Worm (Caenorhabditis elegans) whole organism, mixed stage, embryonic: Measurements from ENCODE around the gene hex-3.

ENCODE experiments used
- M03D4.4 ChIP-seq: sonication (generic microtip); optimal IDR thresholded peaks from 2 replicates; lab custom pipeline; 2017; ENCODE audit warnings: mild to moderate bottlenecking, missing genetic modification characterization, missing compliant biosample characterization
- bed-3 ChIP-seq: fragments of 200-800 bp; sonication (Bioruptor generic); optimal IDR thresholded peaks from 3 replicates; lab custom pipeline; 2018; ENCODE audit warnings: mild to moderate bottlenecking, missing genetic modification characterization, moderate library complexity, missing compliant biosample characterization
- ceh-39 ChIP-seq: fragments of 150-350 bp; optimal IDR thresholded peaks from 2 replicates; lab custom pipeline; 2014; ENCODE audit warnings: missing biosample characterization, missing genetic modification characterization
- ceh-43 ChIP-seq: fragments of 200-800 bp; sonication (Bioruptor generic); optimal IDR thresholded peaks from 2 replicates; lab custom pipeline; 2018; ENCODE audit warnings: mild to moderate bottlenecking, missing genetic modification characterization, moderate library complexity, missing compliant biosample characterization
- ceh-83 ChIP-seq: fragments of 200-800 bp; sonication (Bioruptor generic); optimal IDR thresholded peaks from 2 replicates; lab custom pipeline; 2018; ENCODE audit warnings: mild to moderate bottlenecking, missing genetic modification characterization, missing compliant biosample characterization
- ces-1 ChIP-seq: fragments of 150-350 bp; optimal IDR thresholded peaks from 2 replicates; lab custom pipeline; 2014; ENCODE audit warnings: missing biosample characterization, missing genetic modification reagents, missing genetic modification characterization
- cnd-1 ChIP-seq: fragments of 200-800 bp; sonication (Bioruptor generic); optimal IDR thresholded peaks from 2 replicates; lab custom pipeline; 2018; ENCODE audit warnings: mild to moderate bottlenecking, missing genetic modification characterization, missing compliant biosample characterization
- elt-3 ChIP-seq: fragments of 150-350 bp; optimal IDR thresholded peaks from 2 replicates; lab custom pipeline; 2014; ENCODE audit warnings: missing biosample characterization, missing genetic modification characterization
- flh-1 ChIP-seq: fragments of 200-800 bp; sonication (Bioruptor generic); optimal IDR thresholded peaks from 2 replicates; lab custom pipeline; 2018; ENCODE audit warnings: mild to moderate bottlenecking, missing genetic modification characterization, moderate library complexity, missing compliant biosample characterization
- ham-2 ChIP-seq: fragments of 200-800 bp; sonication (Bioruptor generic); optimal IDR thresholded peaks from 2 replicates; lab custom pipeline; 2018; ENCODE audit warnings: mild to moderate bottlenecking, missing genetic modification characterization, missing compliant biosample characterization
- hlh-1 ChIP-seq: fragments of 150-350 bp; optimal IDR thresholded peaks from 2 replicates; lab custom pipeline; 2014; ENCODE audit warnings: missing biosample characterization, missing genetic modification reagents, missing genetic modification characterization
- lin-13 ChIP-seq: fragments of 150-350 bp; optimal IDR thresholded peaks from 2 replicates; lab custom pipeline; 2014; ENCODE audit warnings: missing biosample characterization, missing genetic modification characterization
- lin-32 ChIP-seq: fragments of 200-800 bp; sonication (Bioruptor generic); optimal IDR thresholded peaks from 2 replicates; lab custom pipeline; 2018; ENCODE audit warnings: mild to moderate bottlenecking, missing genetic modification characterization, missing compliant biosample characterization
- lsy-2 ChIP-seq: fragments of 150-350 bp; optimal IDR thresholded peaks from 2 replicates; lab custom pipeline; 2014; ENCODE audit warnings: missing biosample characterization, missing genetic modification characterization
- mep-1 ChIP-seq: fragments of 150-350 bp; optimal IDR thresholded peaks from 2 replicates; lab custom pipeline; 2017; ENCODE audit warnings: missing biosample characterization, missing genetic modification reagents, missing genetic modification characterization, inconsistent platforms
- mls-2 ChIP-seq: sonication (generic microtip); optimal IDR thresholded peaks from 2 replicates; lab custom pipeline; 2016; ENCODE audit warnings: mild to moderate bottlenecking, missing genetic modification characterization, moderate library complexity, missing compliant biosample characterization
- nhr-12 ChIP-seq: fragments of 150-350 bp; optimal IDR thresholded peaks from 2 replicates; lab custom pipeline; 2014; ENCODE audit warnings: missing biosample characterization, missing genetic modification characterization
- nhr-2 ChIP-seq: fragments of 150-350 bp; optimal IDR thresholded peaks from 2 replicates; lab custom pipeline; 2014; ENCODE audit warnings: missing biosample characterization, missing genetic modification characterization
- nhr-237 ChIP-seq: fragments of 150-350 bp; optimal IDR thresholded peaks from 2 replicates; lab custom pipeline; 2014; ENCODE audit warnings: missing biosample characterization, missing genetic modification characterization
- pha-4 ChIP-seq: fragments of 150-350 bp; optimal IDR thresholded peaks from 2 replicates; lab custom pipeline; 2018; ENCODE audit warnings: missing biosample characterization, missing genetic modification reagents, missing genetic modification characterization
- snpc-4 ChIP-seq: fragments of 150-350 bp; optimal IDR thresholded peaks from 2 replicates; lab custom pipeline; 2014; ENCODE audit warnings: missing biosample characterization, missing genetic modification characterization
- tbx-8 ChIP-seq: fragments of 200-800 bp; sonication (Bioruptor generic); optimal IDR thresholded peaks from 2 replicates; lab custom pipeline; 2018; ENCODE audit warnings: mild to moderate bottlenecking, missing genetic modification characterization, moderate library complexity, missing compliant biosample characterization
- unc-120 ChIP-seq: sonication (generic microtip); optimal IDR thresholded peaks from 2 replicates; lab custom pipeline; 2017; ENCODE audit warnings: missing genetic modification characterization, missing compliant biosample characterization; ENCODE audit not compliant: poor library complexity, severe bottlenecking
- unc-39 ChIP-seq: fragments of 150-350 bp; optimal IDR thresholded peaks from 2 replicates; lab custom pipeline; 2014; ENCODE audit warnings: missing biosample characterization, missing genetic modification characterization
- unc-62 ChIP-seq: fragments of 150-350 bp; optimal IDR thresholded peaks from 2 replicates; lab custom pipeline; 2014; ENCODE audit warnings: missing biosample characterization, missing genetic modification reagents, missing genetic modification characterization
- zip-8 ChIP-seq: fragments of 150-350 bp; optimal IDR thresholded peaks from 2 replicates; lab custom pipeline; 2014; ENCODE audit warnings: missing biosample characterization, missing genetic modification characterization
- ztf-11 ChIP-seq: fragments of 150-350 bp; optimal IDR thresholded peaks from 2 replicates; lab custom pipeline; 2014; ENCODE audit warnings: missing biosample characterization, missing genetic modification characterization

hex-3 gene

DNA sequence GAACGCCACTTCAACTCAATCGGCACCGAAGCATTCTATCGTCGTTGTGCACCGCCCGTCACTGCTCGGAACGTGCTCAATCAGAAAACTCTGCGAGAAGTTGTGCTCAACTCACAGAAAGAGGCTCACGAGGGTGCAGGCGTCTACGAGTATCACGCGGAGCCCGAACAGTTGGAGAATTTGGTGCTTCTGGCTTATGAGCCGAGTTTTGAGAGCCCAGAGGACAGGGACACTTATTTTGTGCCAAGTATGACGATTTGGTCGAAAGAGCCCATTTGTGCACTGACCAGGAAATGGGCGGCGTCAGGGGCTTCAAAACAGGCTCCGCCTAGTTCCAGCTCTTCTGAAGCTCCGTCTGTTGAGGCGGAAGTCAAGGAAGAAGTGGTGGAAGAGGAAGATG is 39.8 kb downstream of the hex-3 start:
- TF ChIP-seq nhr-12 (tag; lab: Kevin White, UChicago) (no peak), ztf-11 (tag; lab: Kevin White, UChicago) (no peak), elt-3 (tag; lab: Kevin White, UChicago) (no peak), snpc-4 (tag; lab: Kevin White, UChicago) (no peak), mep-1 (no peak), ceh-83 (GFP tag; lab: Kevin White, UChicago) (no peak), tbx-8 (GFP tag; lab: Kevin White, UChicago) (no peak)
- TF ChIP-seq, all 35 proteins: peak for 0

DNA sequence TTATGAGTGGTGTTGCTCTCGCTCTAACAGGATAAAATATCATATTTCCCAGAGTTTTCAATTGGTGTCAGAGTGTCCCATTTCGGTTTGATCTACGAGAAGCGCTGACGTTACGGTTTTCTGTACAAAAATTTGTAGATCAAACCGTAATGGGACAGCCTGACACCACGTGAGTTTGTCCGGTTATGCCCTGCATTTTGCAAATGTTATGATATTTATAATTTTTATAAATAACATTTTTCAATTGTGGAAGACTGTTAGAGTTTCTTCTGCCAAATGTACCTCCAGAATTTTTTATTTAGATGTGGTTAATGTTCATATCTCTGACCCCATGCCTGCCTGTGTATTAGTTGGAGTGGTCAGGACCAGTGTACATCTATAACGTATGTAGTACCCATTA is 45.2 kb downstream of the hex-3 start, which contains the start of gene fbxb-87:
Gene fbxb-87, plus strand, starts transcription at position 301 of the 400 bp plus-strand sequence.
- TF ChIP-seq ceh-39 (tag; lab: Kevin White, UChicago) (no peak), ham-2 (GFP tag; lab: Kevin White, UChicago) (no peak), lin-32 (no peak), cnd-1 (tag; lab: Kevin White, UChicago) (no peak), snpc-4 (tag; lab: Kevin White, UChicago) (no peak), unc-120 (tag; lab: Kevin White, UChicago) (no peak), nhr-2 (tag; lab: Kevin White, UChicago) (no peak), mep-1 (no peak), elt-3 (tag; lab: Kevin White, UChicago) (no peak)

DNA sequence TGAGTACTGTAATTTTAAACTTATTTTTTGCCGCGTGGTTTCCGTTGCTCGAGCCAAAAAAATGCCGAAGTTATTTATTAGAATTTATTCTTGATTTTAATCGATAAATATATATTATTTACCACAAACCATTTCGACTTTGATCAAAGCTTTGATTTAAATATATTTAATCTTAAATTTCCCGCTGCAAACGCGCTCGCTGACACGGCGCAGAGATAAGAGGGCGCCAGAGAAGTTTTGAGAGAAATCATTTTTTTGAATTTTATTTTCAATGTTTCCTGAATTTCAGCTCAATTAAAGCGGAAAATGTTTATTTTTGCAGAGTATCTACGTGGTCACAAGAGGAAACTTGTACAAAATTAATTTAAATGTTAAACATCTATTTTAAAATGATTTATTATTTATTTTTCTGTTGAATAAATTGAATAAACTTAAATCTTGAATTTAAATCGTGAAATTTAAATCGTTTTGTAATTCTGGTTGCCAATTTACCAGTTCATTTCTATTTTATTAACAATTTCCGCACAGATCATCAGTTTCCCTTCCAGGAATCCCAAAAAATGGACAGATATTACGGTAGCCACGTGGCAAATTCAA is 46.9 kb downstream of the hex-3 start, which contains the start of gene com-1:
Gene com-1, plus strand, starts transcription at position 547 of the 597 bp plus-strand sequence.
- no peak for TF ChIP-seq ceh-83 (GFP tag; lab: Kevin White, UChicago)
- no peak for TF ChIP-seq flh-1
- peak; percentile 74 for TF ChIP-seq ces-1
- peak; percentile 53 for TF ChIP-seq mep-1
- no peak for TF ChIP-seq hlh-1
- no peak for TF ChIP-seq nhr-2 (tag; lab: Kevin White, UChicago)
- peak; percentile 5 for TF ChIP-seq lsy-2
- TF ChIP-seq zip-8: no peak
- no peak for TF ChIP-seq lin-32
- no peak for TF ChIP-seq bed-3 (GFP tag; lab: Kevin White, UChicago)

DNA sequence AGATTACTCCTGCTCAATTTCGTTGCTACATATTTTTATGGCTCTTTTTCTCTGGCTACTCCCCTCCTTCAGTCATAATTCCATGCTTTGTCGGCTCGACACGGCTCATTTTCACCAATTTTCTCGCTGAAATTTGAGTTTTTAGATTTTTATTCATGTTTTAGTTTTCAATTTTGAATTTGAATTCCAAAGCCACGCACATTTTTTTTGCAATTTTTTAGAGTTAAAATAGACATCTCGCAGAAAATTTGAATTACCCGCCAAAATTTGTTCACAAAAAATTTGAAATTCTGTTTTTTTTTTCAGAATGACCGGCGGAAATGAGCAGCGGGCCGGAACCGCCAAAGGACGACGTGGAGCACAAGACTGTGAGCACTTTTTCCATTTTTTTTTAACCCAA is 53.3 kb downstream of the hex-3 start, which contains the start of gene unc-119:
Gene unc-119, plus strand, starts transcription at position 301 of the 400 bp plus-strand sequence.
- TF ChIP-seq unc-120 (tag; lab: Kevin White, UChicago) (no peak), lin-13 (tag; lab: Kevin White, UChicago) (no peak), mls-2 (no peak)

DNA sequence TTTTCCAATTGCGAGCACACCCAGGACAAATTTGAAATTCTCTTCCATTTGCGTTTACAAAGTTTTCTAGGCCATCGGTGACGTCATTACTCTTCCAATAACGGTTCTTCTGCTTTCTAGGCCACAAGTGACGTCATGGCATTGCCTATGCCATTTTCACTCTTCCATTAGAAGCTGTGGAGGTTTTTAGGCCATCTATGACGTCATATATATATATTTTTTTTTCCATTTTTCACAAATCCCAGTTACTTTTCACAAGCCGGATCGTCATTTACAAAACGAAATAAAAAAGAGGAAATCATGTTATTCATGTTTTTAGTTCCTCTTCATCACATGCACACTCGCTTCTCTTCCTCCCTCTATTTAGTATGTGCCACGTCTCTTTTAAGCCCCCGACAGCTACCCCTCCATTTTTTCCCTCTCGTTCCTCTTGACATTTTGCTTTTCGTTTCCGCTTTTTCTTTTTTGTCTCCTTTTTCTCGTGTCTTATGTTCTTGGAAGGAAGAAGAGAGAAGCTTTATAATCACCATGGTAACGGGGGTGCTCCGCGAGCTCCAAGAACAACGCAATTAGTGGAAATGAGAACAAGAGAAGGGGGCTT is 54.1 kb downstream of the hex-3 start:
- TF ChIP-seq ces-1: peak; percentile 7
- TF ChIP-seq cnd-1 (tag; lab: Kevin White, UChicago): no peak
- TF ChIP-seq lsy-2: no peak
- peak; percentile 96 for TF ChIP-seq zip-8
- no peak for TF ChIP-seq flh-1
- TF ChIP-seq ztf-11 (tag; lab: Kevin White, UChicago): no peak

DNA sequence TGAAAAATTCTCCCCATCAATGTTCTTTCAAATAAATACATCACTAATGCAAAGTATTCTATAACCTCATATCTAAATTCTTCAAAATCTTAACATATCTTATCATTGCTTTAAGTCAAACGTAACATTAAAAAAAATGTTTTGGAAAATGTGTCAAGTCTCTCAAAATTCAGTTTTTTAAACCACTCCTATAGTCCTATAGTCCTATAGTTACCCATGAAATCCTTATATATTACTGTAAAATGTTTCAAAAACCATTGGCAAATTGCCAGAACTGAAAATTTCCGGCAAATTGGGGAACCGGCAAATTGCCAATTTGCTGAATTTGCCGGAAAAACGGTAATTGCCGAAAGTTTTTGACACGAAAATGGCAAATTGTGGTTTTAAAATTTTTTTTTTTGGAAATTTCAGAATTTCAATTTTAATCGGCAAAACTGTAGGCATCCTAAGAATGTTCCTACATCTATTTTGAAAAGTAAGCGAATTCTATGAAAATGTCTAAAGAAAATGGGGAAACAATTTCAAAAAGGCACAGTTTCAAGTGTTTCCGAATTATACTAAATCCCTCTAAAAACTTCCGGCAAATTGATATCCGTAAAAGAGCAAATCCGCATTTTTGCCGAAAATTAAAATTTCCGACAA is 55.4 kb downstream of the hex-3 start:
- TF ChIP-seq elt-3 (tag; lab: Kevin White, UChicago): no peak
- TF ChIP-seq ceh-43: no peak
- no peak for TF ChIP-seq mep-1
- TF ChIP-seq pha-4: no peak
- TF ChIP-seq M03D4.4: no peak
- no peak for TF ChIP-seq unc-120 (tag; lab: Kevin White, UChicago)
- no peak for TF ChIP-seq nhr-2 (tag; lab: Kevin White, UChicago)
- no peak for TF ChIP-seq flh-1
- no peak for TF ChIP-seq zip-8
- TF ChIP-seq lin-13 (tag; lab: Kevin White, UChicago): no peak
- TF ChIP-seq bed-3 (GFP tag; lab: Kevin White, UChicago): no peak
- no peak for TF ChIP-seq mls-2
- no peak for TF ChIP-seq unc-39

DNA sequence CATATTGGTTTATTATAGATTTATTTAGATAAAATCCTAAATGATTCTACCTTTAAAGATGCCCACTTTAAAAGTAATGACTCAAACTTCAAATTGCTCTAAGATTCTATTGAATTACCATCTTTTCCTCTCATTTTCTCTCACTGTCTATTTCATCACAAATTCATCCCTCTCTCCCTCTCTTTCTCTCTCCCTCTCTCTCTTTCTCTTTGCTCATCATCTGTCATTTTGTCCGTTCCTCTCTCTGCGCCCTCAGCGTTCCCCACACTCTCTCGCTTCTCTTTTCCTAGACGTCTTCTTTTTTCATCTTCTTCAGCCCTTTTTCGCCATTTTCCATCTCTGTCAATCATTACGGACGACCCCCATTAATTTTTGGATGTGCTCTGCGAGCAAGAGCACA is 56.1 kb downstream of the hex-3 start:
- TF ChIP-seq unc-120 (tag; lab: Kevin White, UChicago) (peak; percentile 3), unc-62 (GFP tag; lab: Kevin White, UChicago) (peak; percentile 68), lin-13 (tag; lab: Kevin White, UChicago) (no peak), hlh-1 (peak; percentile 89), ces-1 (peak; percentile 93), lsy-2 (peak; percentile 6), nhr-237 (no peak)
